Fruit fly (Drosophila melanogaster) whole organism, embryonic: ENCODE data around the gene Hexo2.

ENCODE experiments used
- ATbp ChIP-seq: fragments of 200-800 bp; sonication (Bioruptor generic); optimal IDR thresholded peaks from 2 replicates; lab custom pipeline; 2017; ENCODE audit warnings: missing biosample characterization, mild to moderate bottlenecking, missing genetic modification characterization, missing genetic modification reagents
- B-H1 ChIP-seq: fragments of 200-800 bp; sonication (Bioruptor generic); IDR thresholded peaks from 3 replicates; pipeline ENCODE4 v1.3.6; 2022; ENCODE audit warnings: missing biosample characterization, missing genetic modification characterization
- CG10147 ChIP-seq: fragments of 200-800 bp; sonication (Bioruptor generic); optimal IDR thresholded peaks from 2 replicates; lab custom pipeline; 2019; ENCODE audit warnings: missing biosample characterization, mild to moderate bottlenecking, missing genetic modification characterization, moderate library complexity
- CG10209 ChIP-seq: fragments of 200-800 bp; sonication (Bioruptor generic); optimal IDR thresholded peaks from 3 replicates; lab custom pipeline; 2017; ENCODE audit warnings: missing biosample characterization, mild to moderate bottlenecking, missing genetic modification characterization, missing genetic modification reagents
- CG10979 ChIP-seq: fragments of 200-800 bp; sonication (Bioruptor generic); optimal IDR thresholded peaks from 2 replicates; lab custom pipeline; 2018; ENCODE audit warnings: missing biosample characterization, mild to moderate bottlenecking, missing genetic modification characterization, moderate library complexity
- CG11504 ChIP-seq: fragments of 200-800 bp; sonication (Bioruptor generic); optimal IDR thresholded peaks from 3 replicates; lab custom pipeline; 2019; ENCODE audit warnings: missing biosample characterization, mild to moderate bottlenecking, missing genetic modification characterization, moderate library complexity
- CG12155 ChIP-seq: fragments of 200-800 bp; sonication (Bioruptor generic); optimal IDR thresholded peaks from 3 replicates; lab custom pipeline; 2016; ENCODE audit warnings: missing biosample characterization, missing genetic modification characterization
- CG12659 ChIP-seq: fragments of 200-800 bp; sonication (Bioruptor generic); optimal IDR thresholded peaks from 3 replicates; lab custom pipeline; 2017; ENCODE audit warnings: mild to moderate bottlenecking, missing biosample characterization, missing genetic modification reagents, missing genetic modification characterization
- CG13287 ChIP-seq: fragments of 200-800 bp; sonication (Bioruptor generic); IDR thresholded peaks from 2 replicates; pipeline ENCODE4 v1.3.6; 2022; ENCODE audit warnings: missing biosample characterization, missing genetic modification characterization; ENCODE audit not compliant: partially characterized antibody
- CG13296 ChIP-seq: fragments of 200-800 bp; sonication (Bioruptor generic); optimal IDR thresholded peaks from 3 replicates; lab custom pipeline; 2018; ENCODE audit warnings: missing biosample characterization, mild to moderate bottlenecking, missing genetic modification characterization
- CG16863 ChIP-seq: fragments of 200-800 bp; sonication (Bioruptor generic); optimal IDR thresholded peaks from 3 replicates; lab custom pipeline; 2016; ENCODE audit warnings: missing biosample characterization, missing genetic modification characterization
- CG17568 ChIP-seq: fragments of 200-800 bp; sonication (Bioruptor generic); optimal IDR thresholded peaks from 2 replicates; lab custom pipeline; 2018; ENCODE audit warnings: missing biosample characterization, mild to moderate bottlenecking, missing genetic modification characterization, moderate library complexity
- CG2129 ChIP-seq: fragments of 200-800 bp; sonication (Bioruptor generic); IDR thresholded peaks from 2 replicates; pipeline ENCODE4 v1.3.6; 2022; ENCODE audit warnings: missing biosample characterization, missing genetic modification characterization; ENCODE audit not compliant: partially characterized antibody
- CG2202 ChIP-seq: fragments of 200-800 bp; sonication (Bioruptor generic); optimal IDR thresholded peaks from 2 replicates; lab custom pipeline; 2018; ENCODE audit warnings: missing biosample characterization, mild to moderate bottlenecking, missing genetic modification characterization
- CG30403 ChIP-seq: fragments of 200-800 bp; sonication (Bioruptor generic); optimal IDR thresholded peaks from 3 replicates; lab custom pipeline; 2016; ENCODE audit warnings: missing biosample characterization, missing genetic modification characterization
- CG31441 ChIP-seq: fragments of 200-800 bp; sonication (Bioruptor generic); IDR thresholded peaks from 2 replicates; pipeline ENCODE4 v1.3.6; 2022; ENCODE audit warnings: missing biosample characterization, missing genetic modification characterization
- CG3995 ChIP-seq: fragments of 200-800 bp; sonication (Bioruptor generic); optimal IDR thresholded peaks from 3 replicates; lab custom pipeline; 2016; ENCODE audit warnings: missing biosample characterization, missing genetic modification characterization
- CG4360 ChIP-seq: fragments of 200-800 bp; sonication (Bioruptor generic); IDR thresholded peaks from 2 replicates; pipeline ENCODE4 v1.3.6; 2022; ENCODE audit warnings: missing biosample characterization, missing genetic modification characterization
- CG6254 ChIP-seq: fragments of 200-800 bp; sonication (Bioruptor generic); optimal IDR thresholded peaks from 3 replicates; lab custom pipeline; 2017; ENCODE audit warnings: mild to moderate bottlenecking, missing biosample characterization, missing genetic modification reagents, missing genetic modification characterization
- CG7357 ChIP-seq: fragments of 200-800 bp; sonication (Bioruptor generic); IDR thresholded peaks from 3 replicates; pipeline ENCODE4 v1.3.6; 2022; ENCODE audit warnings: missing biosample characterization, missing genetic modification characterization
- D19B ChIP-seq: fragments of 200-800 bp; sonication (Bioruptor generic); optimal IDR thresholded peaks from 2 replicates; lab custom pipeline; 2017; ENCODE audit warnings: missing biosample characterization, mild to moderate bottlenecking, missing genetic modification characterization
- Dek ChIP-seq: fragments of 200-800 bp; sonication (Bioruptor generic); optimal IDR thresholded peaks from 3 replicates; lab custom pipeline; 2019; ENCODE audit warnings: missing biosample characterization, mild to moderate bottlenecking, missing genetic modification characterization, moderate library complexity
- Dll ChIP-seq: fragments of 200-800 bp; sonication (Bioruptor generic); IDR thresholded peaks from 4 replicates; pipeline ENCODE4 v1.3.6; 2022; ENCODE audit warnings: missing biosample characterization, missing genetic modification characterization; ENCODE audit not compliant: partially characterized antibody
- E2f1 ChIP-seq: fragments of 200-800 bp; sonication (Bioruptor generic); IDR thresholded peaks from 2 replicates; pipeline ENCODE4 v1.3.6; 2022; ENCODE audit warnings: missing biosample characterization, missing genetic modification characterization
- Fer2 ChIP-seq: fragments of 200-800 bp; sonication (Bioruptor generic); optimal IDR thresholded peaks from 2 replicates; lab custom pipeline; 2018; ENCODE audit warnings: missing biosample characterization, mild to moderate bottlenecking, missing genetic modification characterization, moderate library complexity
- GATAe ChIP-seq: fragments of 200-800 bp; sonication (Bioruptor generic); conservative IDR thresholded peaks from 2 replicates; pipeline ENCODE4 v1.3.6; 2022; ENCODE audit warnings: missing biosample characterization, missing genetic modification characterization
- Gug ChIP-seq: fragments of 200-800 bp; sonication (Bioruptor generic); IDR thresholded peaks from 4 replicates; pipeline ENCODE4 v1.3.6; 2022; ENCODE audit warnings: missing biosample characterization, missing genetic modification characterization
- HLHmδ ChIP-seq: fragments of 200-800 bp; sonication (Bioruptor generic); optimal IDR thresholded peaks from 2 replicates; lab custom pipeline; 2018; ENCODE audit warnings: missing biosample characterization, mild to moderate bottlenecking, missing genetic modification characterization, moderate library complexity
- NC2β ChIP-seq: fragments of 200-800 bp; sonication (Bioruptor generic); optimal IDR thresholded peaks from 2 replicates; lab custom pipeline; 2016; ENCODE audit warnings: missing biosample characterization, missing genetic modification characterization
- NK7.1 ChIP-seq: fragments of 200-800 bp; sonication (Bioruptor generic); optimal IDR thresholded peaks from 3 replicates; lab custom pipeline; 2016; ENCODE audit warnings: missing biosample characterization, missing genetic modification characterization
- Oli ChIP-seq: fragments of 200-800 bp; sonication (Bioruptor generic); optimal IDR thresholded peaks from 2 replicates; lab custom pipeline; 2018; ENCODE audit warnings: missing biosample characterization, mild to moderate bottlenecking, missing genetic modification characterization, moderate library complexity
- Optix ChIP-seq: fragments of 200-800 bp; sonication (Bioruptor generic); IDR thresholded peaks from 3 replicates; pipeline ENCODE4 v1.3.6; 2022; ENCODE audit warnings: missing biosample characterization, missing genetic modification characterization
- Six4 ChIP-seq: fragments of 200-800 bp; sonication (Bioruptor generic); optimal IDR thresholded peaks from 2 replicates; lab custom pipeline; 2016; ENCODE audit warnings: missing biosample characterization, missing genetic modification characterization
- Sry-δ ChIP-seq: fragments of 200-800 bp; sonication (Bioruptor generic); optimal IDR thresholded peaks from 2 replicates; lab custom pipeline; 2016; ENCODE audit warnings: missing biosample characterization, missing genetic modification characterization
- bigmax ChIP-seq: fragments of 200-800 bp; sonication (Bioruptor generic); optimal IDR thresholded peaks from 2 replicates; lab custom pipeline; 2018; ENCODE audit warnings: missing biosample characterization, mild to moderate bottlenecking, missing genetic modification characterization
- chn ChIP-seq: fragments of 200-800 bp; sonication (Bioruptor generic); optimal IDR thresholded peaks from 2 replicates; lab custom pipeline; 2016; ENCODE audit warnings: missing biosample characterization, missing genetic modification characterization
- cwo ChIP-seq: fragments of 200-800 bp; sonication (Bioruptor generic); optimal IDR thresholded peaks from 3 replicates; lab custom pipeline; 2017; ENCODE audit warnings: missing biosample characterization, missing genetic modification characterization, mild to moderate bottlenecking, moderate library complexity, missing genetic modification reagents
- danr ChIP-seq: fragments of 200-800 bp; sonication (Bioruptor generic); IDR thresholded peaks from 2 replicates; pipeline ENCODE4 v1.3.6; 2022; ENCODE audit warnings: missing biosample characterization, missing genetic modification characterization
- gsb ChIP-seq: fragments of 200-800 bp; sonication (Bioruptor generic); IDR thresholded peaks from 2 replicates; pipeline ENCODE4 v1.3.6; 2022; ENCODE audit warnings: missing biosample characterization, missing genetic modification characterization
- ken ChIP-seq: fragments of 200-800 bp; sonication (Bioruptor generic); IDR thresholded peaks from 3 replicates; pipeline ENCODE4 v1.3.6; 2022; ENCODE audit warnings: missing biosample characterization, missing genetic modification characterization
- lov ChIP-seq, 2 experiments: fragments of 200-800 bp in 1 of 2; fragments of >200 bp in 1 of 2; sonication (Bioruptor generic) in 1 of 2; IDR thresholded peaks in 1 of 2; optimal IDR thresholded peaks in 1 of 2; 2 replicates in 1 of 2; 3 replicates in 1 of 2; pipeline versions ENCODE4 v1.3.6 to Lab custom; 2017 to 2022; ENCODE audit warnings: missing biosample characterization in 1 of 2, missing genetic modification characterization in 1 of 2
- nmo ChIP-seq: fragments of 200-800 bp; sonication (Bioruptor generic); optimal IDR thresholded peaks from 2 replicates; lab custom pipeline; 2018; ENCODE audit warnings: missing biosample characterization, mild to moderate bottlenecking, missing genetic modification characterization, moderate library complexity
- ranshi ChIP-seq: fragments of 200-800 bp; sonication (Bioruptor generic); IDR thresholded peaks from 2 replicates; pipeline ENCODE4 v1.3.6; 2022; ENCODE audit warnings: missing biosample characterization, missing genetic modification characterization
- sd ChIP-seq: fragments of 200-800 bp; sonication (Bioruptor generic); optimal IDR thresholded peaks from 3 replicates; lab custom pipeline; 2018; ENCODE audit warnings: missing biosample characterization, mild to moderate bottlenecking, missing genetic modification characterization, moderate library complexity
- tio ChIP-seq: fragments of 200-800 bp; sonication (Bioruptor generic); optimal IDR thresholded peaks from 2 replicates; lab custom pipeline; 2017; ENCODE audit warnings: missing biosample characterization, missing genetic modification characterization, inconsistent platforms
- trem ChIP-seq: fragments of 200-800 bp; optimal IDR thresholded peaks from 3 replicates; lab custom pipeline; 2019; ENCODE audit warnings: missing biosample characterization, mild to moderate bottlenecking, missing genetic modification characterization, moderate library complexity
- twi ChIP-seq: fragments of 200-800 bp; optimal IDR thresholded peaks from 2 replicates; lab custom pipeline; 2019; ENCODE audit warnings: missing biosample characterization, mild to moderate bottlenecking, missing genetic modification characterization, moderate library complexity
- wek ChIP-seq: fragments of 200-800 bp; sonication (Bioruptor generic); optimal IDR thresholded peaks from 3 replicates; lab custom pipeline; 2018; ENCODE audit warnings: missing biosample characterization, mild to moderate bottlenecking, missing genetic modification characterization, moderate library complexity
- zen2 ChIP-seq: fragments of 200-800 bp; sonication (Bioruptor generic); IDR thresholded peaks from 3 replicates; pipeline ENCODE4 v1.3.6; 2022; ENCODE audit warnings: missing biosample characterization, missing genetic modification characterization; ENCODE audit not compliant: partially characterized antibody

Gene Hexo2

dm6 chrX:8690003-8690402 lies 19.4 kb upstream of the Hexo2 start, which contains the start of the genes Ppt1 and Ogg1 (continued):
- TF ChIP-seq bigmax (GFP tag; lab: Kevin White, UChicago) (no peak), CG7357 (GFP tag; lab: Robert Waterston, UW) (no peak), CG30403 (GFP tag; lab: Kevin White, UChicago) (peak; percentile 66), ATbp (GFP tag; lab: Kevin White, UChicago) (no peak), Dek (tag; lab: Kevin White, UChicago) (no peak), chn (GFP tag; lab: Kevin White, UChicago) (peak; percentile 72), CG10209 (GFP tag; lab: Kevin White, UChicago) (peak; percentile 32), twi (tag; lab: Kevin White, UChicago) (peak; percentile 30), sd (no peak), lov (optimal IDR thresholded peaks at IDR 0.05; lab: Kevin White, UChicago) (no peak), lov (GFP tag; IDR thresholded peaks at IDR 0.05; lab: Robert Waterston, UW) (no peak), gsb (GFP tag; lab: Robert Waterston, UW) (no peak), Fer2 (tag; lab: Kevin White, UChicago) (no peak), CG16863 (GFP tag; lab: Kevin White, UChicago) (peak; percentile 52), Gug (peak; percentile 43; the same call in 2 of the 4 replicates), Optix (GFP tag; lab: Robert Waterston, UW) (0 out of 3 replicates have a peak, but pooled peaks have one; percentile 19), CG3995 (peak; percentile 23), CG13296 (GFP tag; lab: Kevin White, UChicago) (peak; percentile 39), cwo (GFP tag; lab: Kevin White, UChicago) (peak; percentile 1), CG2129 (GFP tag; lab: Robert Waterston, UW) (no peak), ken (GFP tag; lab: Robert Waterston, UW) (0 out of 3 replicates have a peak, but pooled peaks have one; percentile 22), HLHmδ (GFP tag; lab: Kevin White, UChicago) (no peak), trem (tag; lab: Kevin White, UChicago) (peak; percentile 67), CG13287 (GFP tag; lab: Robert Waterston, UW) (peak; percentile 73), CG6254 (GFP tag; lab: Kevin White, UChicago) (no peak), CG17568 (GFP tag; lab: Kevin White, UChicago) (peak; percentile 48), D19B (GFP tag; lab: Kevin White, UChicago) (no peak), NK7.1 (GFP tag; lab: Kevin White, UChicago) (peak; percentile 33), Oli (tag; lab: Kevin White, UChicago) (peak; percentile 14), danr (GFP tag; lab: Robert Waterston, UW) (no peak), zen2 (GFP tag; lab: Robert Waterston, UW) (no peak), nmo (peak; percentile 56), CG10979 (tag; lab: Kevin White, UChicago) (peak; percentile 43), CG10147 (GFP tag; lab: Kevin White, UChicago) (peak; percentile 43), Dll (GFP tag; lab: Robert Waterston, UW) (peak; percentile 75), NC2β (GFP tag; lab: Kevin White, UChicago) (peak; percentile 54), wek (peak; percentile 100), CG12659 (GFP tag; lab: Kevin White, UChicago) (peak; percentile 39), CG4360 (GFP tag; lab: Robert Waterston, UW) (no peak), tio (GFP tag; lab: Kevin White, UChicago) (no peak), CG31441 (GFP tag; lab: Robert Waterston, UW) (0 out of 2 replicates have a peak, but pooled peaks have one; percentile 34), E2f1 (no peak), ranshi (0 out of 2 replicates have a peak, but pooled peaks have one; percentile 44), CG11504 (tag; lab: Kevin White, UChicago) (no peak), B-H1 (GFP tag; lab: Robert Waterston, UW) (no peak; the same call in 2 of the 3 replicates), Six4 (GFP tag; lab: Kevin White, UChicago) (peak; percentile 52), CG2202 (tag; lab: Kevin White, UChicago) (peak; percentile 19), GATAe (GFP tag; lab: Robert Waterston, UW) (no peak), CG12155 (GFP tag; lab: Kevin White, UChicago) (peak; percentile 61), Sry-δ (GFP tag; lab: Kevin White, UChicago) (peak; percentile 70)
